Worm (Caenorhabditis elegans): ENCODE data around the gene Y62H9A.12.

Gene Y62H9A.12

DNA sequence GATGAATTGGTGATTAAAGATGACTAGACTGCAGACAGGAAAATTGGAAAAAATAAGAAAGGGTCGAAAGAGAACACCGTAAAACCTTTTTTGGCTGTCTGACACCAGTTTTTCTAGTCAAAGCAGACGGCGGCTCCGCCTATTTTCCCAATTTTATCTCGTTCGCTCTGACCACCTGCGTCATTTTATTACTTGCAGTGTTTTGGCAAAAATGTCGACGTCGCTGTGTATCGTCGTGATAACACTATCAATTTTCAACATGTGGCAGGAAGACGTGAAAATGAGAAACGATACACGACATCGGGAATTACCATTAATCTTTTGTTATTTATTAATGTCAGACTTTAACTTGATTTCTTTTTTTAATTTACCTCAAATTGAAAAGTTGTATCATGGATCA is 3.9 kb upstream of the Y62H9A.12 start, which contains the start of gene Y62H9A.15:
Y62H9A.15 (minus strand) TSS at position 100 of the 400 bp plus-strand sequence.
- peak; percentile 60 for TF ChIP-seq elt-2 (tag; optimal IDR thresholded peaks at IDR 0.05)
- no peak for TF ChIP-seq K09A11.1 (tag; optimal IDR thresholded peaks at IDR 0.05; ENCODE audit: insufficient read depth)

DNA sequence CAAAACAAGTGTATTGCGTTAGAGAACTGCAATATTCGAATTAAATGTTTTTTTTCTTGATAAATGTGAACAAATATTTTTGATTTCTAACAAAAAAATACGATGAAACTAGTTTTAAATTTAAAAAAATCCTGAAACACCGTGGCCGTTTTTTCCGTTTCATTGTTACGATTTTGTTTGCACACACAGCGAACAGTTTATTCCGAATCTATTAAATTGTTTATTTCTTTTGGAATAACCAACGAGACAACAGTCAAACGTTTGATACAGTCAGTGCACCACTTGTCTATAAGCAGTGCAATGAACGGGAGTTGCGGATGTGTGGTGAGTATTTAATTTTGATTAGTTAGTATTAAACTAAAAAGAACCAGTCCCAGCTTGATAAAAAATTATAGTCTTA is 2.8 kb downstream of the Y62H9A.12 start, which contains the start of gene Y62H9A.13:
Y62H9A.13 (plus strand) TSS at position 301 of the 400 bp plus-strand sequence.
- TF ChIP-seq odd-2 (tag; optimal IDR thresholded peaks at IDR 0.05) (no peak), madf-2 (tag; optimal IDR thresholded peaks at IDR 0.05) (no peak)

DNA sequence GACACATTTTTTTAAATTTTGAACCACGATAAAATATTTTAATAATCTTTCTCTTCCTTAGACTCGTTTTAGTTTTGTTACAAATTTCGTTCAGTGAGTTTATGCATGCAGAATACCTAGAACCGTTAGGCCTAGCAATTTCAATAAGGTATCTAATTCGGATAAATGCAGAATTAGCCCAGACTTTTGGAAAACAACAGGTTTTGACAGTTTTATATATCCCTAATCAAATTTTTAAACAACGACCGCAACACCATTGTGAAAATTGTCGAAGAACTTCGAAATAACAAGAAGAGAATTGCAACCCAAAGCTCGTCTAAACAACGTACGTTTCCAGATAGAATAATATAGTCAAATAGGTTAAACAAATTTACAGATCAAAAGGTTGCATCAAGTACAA is 4.1 kb downstream of the Y62H9A.12 start, which contains the start of gene Y62H9A.16:
Y62H9A.16 (plus strand) TSS at position 301 of the 400 bp plus-strand sequence.
- TF ChIP-seq ceh-2 (tag; optimal IDR thresholded peaks at IDR 0.05) (no peak), nfya-1 (tag; optimal IDR thresholded peaks at IDR 0.05) (no peak), ceh-45 (GFP tag; IDR thresholded peaks at IDR 0.05) (no peak), pros-1 (tag; optimal IDR thresholded peaks at IDR 0.05) (no peak), ceh-34 (tag; optimal IDR thresholded peaks at IDR 0.05) (no peak), ceh-30 (tag; optimal IDR thresholded peaks at IDR 0.05) (no peak), fkh-6 (tag; optimal IDR thresholded peaks at IDR 0.05) (no peak), ceh-19 (GFP tag; optimal IDR thresholded peaks at IDR 0.05) (no peak), unc-42 (tag; optimal IDR thresholded peaks at IDR 0.05) (no peak), K09A11.1 (tag; optimal IDR thresholded peaks at IDR 0.05; ENCODE audit: insufficient read depth) (no peak), ceh-6 (GFP tag; optimal IDR thresholded peaks at IDR 0.05) (no peak), ztf-16 (tag; optimal IDR thresholded peaks at IDR 0.05) (no peak)

DNA sequence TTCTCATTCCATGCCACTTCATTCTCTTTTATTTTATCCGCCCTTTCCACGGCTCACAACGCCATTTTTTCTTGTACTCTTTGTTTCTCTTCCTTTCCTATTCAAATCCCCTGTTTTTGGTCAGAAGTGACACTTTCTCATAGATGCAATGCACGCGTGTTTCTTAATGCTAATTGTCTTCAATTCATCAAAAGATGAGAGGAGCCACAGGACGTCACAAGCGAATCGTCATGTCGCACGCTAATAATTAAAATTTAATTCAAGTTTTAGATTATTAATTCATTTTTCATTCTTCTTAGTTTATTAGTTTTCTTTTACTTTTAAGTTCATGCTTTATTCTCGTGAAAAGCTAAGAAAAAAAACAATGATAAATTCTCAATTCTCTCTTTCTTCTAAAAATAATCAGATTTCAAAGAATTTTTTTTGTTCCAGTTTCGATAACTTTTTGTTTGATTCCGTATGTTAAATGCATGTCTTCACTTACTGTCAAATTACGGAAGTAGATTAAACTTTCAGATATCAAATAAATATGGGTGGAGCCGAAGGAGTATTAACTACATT is 6.9 kb downstream of the Y62H9A.12 start, which contains the start of gene Y62H9A.14:
Y62H9A.14 (plus strand) TSS at position 511 of the 561 bp plus-strand sequence.
- no peak for TF ChIP-seq dve-1 (tag; optimal IDR thresholded peaks at IDR 0.05)
- TF ChIP-seq F13H6.1 (tag; optimal IDR thresholded peaks at IDR 0.05): no peak

DNA sequence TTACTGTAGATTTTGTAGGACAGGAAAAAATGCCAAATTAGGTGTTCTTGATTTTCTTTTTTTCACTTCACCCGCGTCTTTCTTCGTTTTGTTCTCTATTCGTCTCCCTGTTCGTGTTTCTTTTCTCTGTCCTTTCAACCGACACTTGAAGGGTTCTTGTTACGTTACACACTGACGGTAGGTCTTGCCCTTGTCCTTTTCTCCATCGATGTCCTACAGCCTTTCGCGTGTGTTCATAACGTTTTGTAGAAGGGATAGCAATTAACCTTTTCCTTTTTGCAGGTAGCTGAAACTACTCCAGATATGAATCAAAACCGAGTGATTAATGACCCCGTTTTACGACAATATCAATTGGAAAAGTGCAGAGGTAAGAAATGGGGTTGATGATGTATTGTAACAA is 10.2 kb downstream of the Y62H9A.12 start, which contains the start of gene F55G7.1:
F55G7.1 (plus strand) TSS at position 276 of the 400 bp plus-strand sequence.
- TF ChIP-seq pqm-1 (tag; optimal IDR thresholded peaks at IDR 0.05) (no peak), ceh-6 (GFP tag; optimal IDR thresholded peaks at IDR 0.05) (no peak), sdc-2 (tag; optimal IDR thresholded peaks at IDR 0.05) (peak; percentile 97), elt-2 (tag; optimal IDR thresholded peaks at IDR 0.05) (no peak), ref-2 (tag; optimal IDR thresholded peaks at IDR 0.05) (peak; percentile 9)

DNA sequence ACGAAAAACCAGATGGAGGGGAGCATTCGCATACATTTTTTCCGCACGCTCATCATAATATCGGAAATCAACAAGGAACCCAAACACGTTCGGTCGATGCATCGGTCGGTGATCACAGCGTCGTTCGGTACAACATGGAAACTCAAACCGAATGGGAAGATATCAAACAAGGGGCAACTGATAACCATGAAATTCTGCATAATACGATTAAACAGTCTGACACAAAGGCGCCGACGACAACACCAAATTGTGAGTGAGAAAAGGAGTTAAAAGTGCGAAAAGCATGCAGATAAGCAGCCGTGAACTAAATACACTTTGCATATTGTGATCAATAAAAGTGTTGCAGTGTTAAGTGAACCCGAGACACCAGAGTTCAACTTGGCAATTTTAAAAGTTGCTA is 11.3 kb downstream of the Y62H9A.12 start:
- TF ChIP-seq fkh-6 (tag; optimal IDR thresholded peaks at IDR 0.05) (no peak), rnt-1 (tag; optimal IDR thresholded peaks at IDR 0.05) (no peak), ztf-16 (tag; optimal IDR thresholded peaks at IDR 0.05) (no peak), nfya-1 (tag; optimal IDR thresholded peaks at IDR 0.05) (no peak), hlh-13 (GFP tag; optimal IDR thresholded peaks at IDR 0.05) (no peak), C38D4.7 (GFP tag; optimal IDR thresholded peaks at IDR 0.05) (no peak), eyg-1 (tag; optimal IDR thresholded peaks at IDR 0.05) (no peak), ceh-31 (tag; optimal IDR thresholded peaks at IDR 0.05) (no peak), ahr-1 (tag; optimal IDR thresholded peaks at IDR 0.05) (no peak), fax-1 (tag; optimal IDR thresholded peaks at IDR 0.05) (no peak), ceh-2 (tag; optimal IDR thresholded peaks at IDR 0.05) (no peak), ceh-14 (tag; optimal IDR thresholded peaks at IDR 0.05) (no peak), hlh-30 (tag; optimal IDR thresholded peaks at IDR 0.05; ENCODE audit: insufficient read depth) (no peak), C08G9.2 (tag; optimal IDR thresholded peaks at IDR 0.05) (no peak), pha-4 (tag; optimal IDR thresholded peaks at IDR 0.05) (no peak)

All from whole organism, late embryonic.